Worm (Caenorhabditis elegans): ENCODE data around the gene C27D6.12.

Gene C27D6.12

DNA sequence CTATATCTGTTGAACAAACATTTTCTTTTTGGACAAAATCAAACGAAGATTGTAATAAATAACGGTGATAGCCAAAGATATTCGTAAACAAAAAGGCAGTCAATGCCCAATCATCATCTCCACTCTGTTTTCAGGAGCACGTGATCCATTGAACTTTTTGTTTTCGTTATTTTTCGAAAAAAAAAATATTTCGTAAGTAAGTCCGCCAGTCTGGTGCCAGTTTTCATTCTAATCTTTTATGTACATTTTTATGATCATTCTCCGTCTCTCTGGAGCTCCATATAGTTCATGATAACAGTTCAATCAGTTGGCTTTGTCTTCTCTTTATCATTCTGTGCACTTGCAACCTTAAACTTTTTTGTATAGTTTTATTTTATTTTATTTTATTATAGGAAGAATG lies 25.1 kb upstream of the C27D6.12 start, which contains the start of gene ampd-1 (continued):
- no peak for TF ChIP-seq nhr-237 (tag; optimal IDR thresholded peaks at IDR 0.05)
- no peak for TF ChIP-seq ama-1 (optimal IDR thresholded peaks at IDR 0.05)
- peak; percentile 58 for TF ChIP-seq hlh-30 (tag; optimal IDR thresholded peaks at IDR 0.05; ENCODE audit: insufficient read depth)
- no peak for TF ChIP-seq mxl-2 (GFP tag; conservative IDR thresholded peaks at IDR 0.05)
- TF ChIP-seq daf-19 (GFP tag; conservative IDR thresholded peaks at IDR 0.05): no peak
- TF ChIP-seq Y5F2A.4 (GFP tag; optimal IDR thresholded peaks at IDR 0.05): no peak
- TF ChIP-seq Y48G9A.11 (GFP tag; IDR thresholded peaks at IDR 0.05): no peak
- TF ChIP-seq rbr-2 (tag; optimal IDR thresholded peaks at IDR 0.05): no peak
- no peak for TF ChIP-seq lir-3 (tag; optimal IDR thresholded peaks at IDR 0.05)
- TF ChIP-seq hif-1 (tag; optimal IDR thresholded peaks at IDR 0.05): peak in 1 of 2 experiments; percentile 10
- peak; percentile 24 for TF ChIP-seq nhr-102 (tag; optimal IDR thresholded peaks at IDR 0.05)
- TF ChIP-seq Y105C5A.15 (GFP tag; IDR thresholded peaks at IDR 0.05): no peak
- TF ChIP-seq attf-4 (tag; optimal IDR thresholded peaks at IDR 0.05): no peak
- TF ChIP-seq zfp-2 (tag; optimal IDR thresholded peaks at IDR 0.05): no peak
- no peak for TF ChIP-seq aha-1 (tag)
- TF ChIP-seq tag-97 (GFP tag; IDR thresholded peaks at IDR 0.05): no peak
- TF ChIP-seq php-3 (GFP tag; IDR thresholded peaks at IDR 0.05): peak; percentile 87
- TF ChIP-seq daf-8 (GFP tag; IDR thresholded peaks at IDR 0.05): no peak
- peak in 1 of 2 experiments; percentile 12 for TF ChIP-seq lsy-2 (tag; optimal IDR thresholded peaks at IDR 0.05)
- TF ChIP-seq mep-1 (tag; optimal IDR thresholded peaks at IDR 0.05): no peak
- TF ChIP-seq pha-4 (GFP tag; IDR thresholded peaks at IDR 0.05): no peak
- no peak for TF ChIP-seq pha-4 (tag; optimal IDR thresholded peaks at IDR 0.05)
- no peak for TF ChIP-seq nhr-48 (tag; optimal IDR thresholded peaks at IDR 0.05)
- TF ChIP-seq pqm-1 (tag; optimal IDR thresholded peaks at IDR 0.05): peak; percentile 66
- no peak for TF ChIP-seq lin-38 (GFP tag; IDR thresholded peaks at IDR 0.05)
- no peak for TF ChIP-seq madf-9 (GFP tag; conservative IDR thresholded peaks at IDR 0.05)
- TF ChIP-seq R02D3.7 (tag; optimal IDR thresholded peaks at IDR 0.05): no peak
- no peak for TF ChIP-seq duxl-1 (tag; optimal IDR thresholded peaks at IDR 0.05; ENCODE audit: poor library complexity)
- peak; percentile 88 for TF ChIP-seq dve-1 (tag; optimal IDR thresholded peaks at IDR 0.05; ENCODE audit: insufficient read depth)
- TF ChIP-seq D1046.2 (GFP tag; IDR thresholded peaks at IDR 0.05): no peak
- TF ChIP-seq dmd-6 (GFP tag; IDR thresholded peaks at IDR 0.05): peak; percentile 44; the same call in 1 of the 2 replicates
- no peak for TF ChIP-seq Y75B8A.6 (GFP tag; IDR thresholded peaks at IDR 0.05)
- TF ChIP-seq dmd-9 (GFP tag; IDR thresholded peaks at IDR 0.05): no peak
- no peak for TF ChIP-seq egl-43 (GFP tag; IDR thresholded peaks at IDR 0.05)
- no peak for TF ChIP-seq F10B5.3 (tag; optimal IDR thresholded peaks at IDR 0.05)

DNA sequence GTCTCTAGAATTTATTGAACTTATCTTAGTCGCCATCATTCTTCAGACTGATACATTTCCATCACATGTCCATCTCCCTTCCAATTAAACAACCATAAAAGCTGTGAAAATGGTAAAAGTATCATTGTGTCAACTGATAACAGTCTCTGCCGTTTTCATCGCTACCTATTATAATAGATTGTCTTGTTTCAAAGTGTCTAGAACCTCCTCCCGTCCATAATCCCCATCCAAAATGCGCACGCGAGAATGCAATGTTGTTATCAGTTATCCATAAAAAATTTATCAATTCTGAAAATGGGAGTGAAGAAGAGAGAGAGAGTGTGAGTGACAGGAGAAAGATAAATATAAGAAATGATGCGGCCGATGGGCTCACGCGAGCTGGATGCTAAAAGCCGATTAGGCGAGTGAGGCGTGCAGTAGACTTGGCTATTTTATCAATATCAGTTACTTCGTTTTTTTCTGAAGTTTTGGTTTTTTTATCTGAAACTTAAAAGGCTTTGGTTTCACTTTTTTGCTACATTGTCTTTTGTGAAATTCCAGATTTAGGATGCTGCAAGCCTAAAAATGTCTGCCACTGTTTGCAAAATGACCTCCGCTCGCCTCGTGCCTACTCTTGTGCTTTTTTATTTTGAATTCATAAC lies 24.2 kb upstream of the C27D6.12 start:
- TF ChIP-seq unc-39 (tag; optimal IDR thresholded peaks at IDR 0.05): no peak
- TF ChIP-seq Y5F2A.4 (GFP tag; optimal IDR thresholded peaks at IDR 0.05): no peak
- TF ChIP-seq snpc-1.2 (GFP tag; IDR thresholded peaks at IDR 0.05): no peak
- no peak for TF ChIP-seq daf-12 (tag; optimal IDR thresholded peaks at IDR 0.05)
- no peak for TF ChIP-seq ctbp-1 (GFP tag; IDR thresholded peaks at IDR 0.05)
- TF ChIP-seq Y48G9A.11 (GFP tag; IDR thresholded peaks at IDR 0.05): no peak
- peak; percentile 21 for TF ChIP-seq gei-8 (GFP tag; optimal IDR thresholded peaks at IDR 0.05)
- no peak for TF ChIP-seq lin-39 (tag; optimal IDR thresholded peaks at IDR 0.05)
- no peak for TF ChIP-seq lin-15B (tag; optimal IDR thresholded peaks at IDR 0.05)
- TF ChIP-seq tag-97 (GFP tag; IDR thresholded peaks at IDR 0.05): no peak
- TF ChIP-seq hmg-1.1 (GFP tag; IDR thresholded peaks at IDR 0.05): 0 out of 2 replicates have a peak, but pooled peaks have one; percentile 25
- no peak for TF ChIP-seq nhr-11 (tag; optimal IDR thresholded peaks at IDR 0.05)
- TF ChIP-seq skn-1 (tag; optimal IDR thresholded peaks at IDR 0.05): no peak
- no peak for TF ChIP-seq F10B5.3 (tag; optimal IDR thresholded peaks at IDR 0.05)
- TF ChIP-seq nhr-237 (tag; optimal IDR thresholded peaks at IDR 0.05): no peak
- TF ChIP-seq sdz-12 (GFP tag; optimal IDR thresholded peaks at IDR 0.05): no peak
- TF ChIP-seq nhr-41 (GFP tag; IDR thresholded peaks at IDR 0.05): no peak
- no peak for TF ChIP-seq nhr-76 (tag; optimal IDR thresholded peaks at IDR 0.05)
- no peak for TF ChIP-seq R02D3.7 (tag; optimal IDR thresholded peaks at IDR 0.05)
- peak; percentile 82 for TF ChIP-seq saeg-2 (GFP tag; IDR thresholded peaks at IDR 0.05)
- TF ChIP-seq ces-1 (GFP tag; optimal IDR thresholded peaks at IDR 0.05): no peak
- TF ChIP-seq nhr-6 (tag; optimal IDR thresholded peaks at IDR 0.05): peak; percentile 31
- TF ChIP-seq pqm-1 (tag; optimal IDR thresholded peaks at IDR 0.05): peak; percentile 91

All from whole organism, L4 larva.